Worm (Caenorhabditis elegans): ENCODE measurements around the gene vps-52.

The vps-52 gene

ce11 chrX:7577458-7578158 is 12.5 kb downstream of the vps-52 start (continued):
- TF ChIP-seq ztf-11 (tag; optimal IDR thresholded peaks at IDR 0.05) (no peak), lin-39 (tag; optimal IDR thresholded peaks at IDR 0.05) (no peak), ceh-90 (tag; optimal IDR thresholded peaks at IDR 0.05) (no peak), tbx-2 (tag; optimal IDR thresholded peaks at IDR 0.05) (no peak), nhr-84 (tag; optimal IDR thresholded peaks at IDR 0.05) (no peak), skn-1 (tag; optimal IDR thresholded peaks at IDR 0.05) (no peak), egl-13 (tag; optimal IDR thresholded peaks at IDR 0.05) (no peak), fkh-8 (tag; optimal IDR thresholded peaks at IDR 0.05) (no peak), ceh-82 (tag; optimal IDR thresholded peaks at IDR 0.05) (no peak), C04F5.9 (tag; optimal IDR thresholded peaks at IDR 0.05) (no peak)

- peak; percentile 8 for TF ChIP-seq egl-13 (tag; optimal IDR thresholded peaks at IDR 0.05)
- no peak for TF ChIP-seq lin-14 (GFP tag; optimal IDR thresholded peaks at IDR 0.05)
- no peak for TF ChIP-seq swsn-7 (tag; optimal IDR thresholded peaks at IDR 0.05)
- TF ChIP-seq aly-2 (tag; optimal IDR thresholded peaks at IDR 0.05), result no peak
- peak; percentile 24 for TF ChIP-seq nhr-71 (tag; optimal IDR thresholded peaks at IDR 0.05)
- no peak for TF ChIP-seq sup-37 (GFP tag; optimal IDR thresholded peaks at IDR 0.05)
- TF ChIP-seq lin-35 (GFP tag; optimal IDR thresholded peaks at IDR 0.05), result no peak
- no peak for TF ChIP-seq alr-1 (tag; optimal IDR thresholded peaks at IDR 0.05; ENCODE audit: borderline replicate concordance)
- TF ChIP-seq fos-1 (tag; optimal IDR thresholded peaks at IDR 0.05), result no peak
- TF ChIP-seq pqm-1 (tag; optimal IDR thresholded peaks at IDR 0.05), result peak; percentile 93
- peak; percentile 24 for TF ChIP-seq blmp-1 (tag; optimal IDR thresholded peaks at IDR 0.05)
- TF ChIP-seq sptf-1 (tag; optimal IDR thresholded peaks at IDR 0.05), result no peak
- peak; percentile 78 for TF ChIP-seq elt-2 (tag; optimal IDR thresholded peaks at IDR 0.05)
- no peak for TF ChIP-seq zag-1 (tag; optimal IDR thresholded peaks at IDR 0.05)
- TF ChIP-seq grh-1 (GFP tag; IDR thresholded peaks at IDR 0.05), result no peak
- no peak for TF ChIP-seq ceh-63 (GFP tag; optimal IDR thresholded peaks at IDR 0.05)
- TF ChIP-seq lir-3 (tag; optimal IDR thresholded peaks at IDR 0.05; ENCODE audit: poor library complexity), result no peak
- TF ChIP-seq nhr-76 (tag; optimal IDR thresholded peaks at IDR 0.05), result no peak
- no peak for TF ChIP-seq xbp-1 (tag; optimal IDR thresholded peaks at IDR 0.05)
- peak; percentile 19 for TF ChIP-seq nhr-20 (tag; optimal IDR thresholded peaks at IDR 0.05)
- no peak for TF ChIP-seq isw-1 (GFP tag; IDR thresholded peaks at IDR 0.05)
- TF ChIP-seq unc-130 (tag; optimal IDR thresholded peaks at IDR 0.05), result no peak
Observed at ce11 chrX:7578308-7578707, 13.2 kb downstream of the vps-52 start.

ce11 chrX:7582223-7582622 is 17.1 kb downstream of the vps-52 start:
- no peak for TF ChIP-seq ets-5 (GFP tag; IDR thresholded peaks at IDR 0.05)
- no peak for TF ChIP-seq nhr-71 (tag; optimal IDR thresholded peaks at IDR 0.05)
- TF ChIP-seq xbp-1 (tag; optimal IDR thresholded peaks at IDR 0.05), result no peak
- no peak for TF ChIP-seq nhr-20 (tag; optimal IDR thresholded peaks at IDR 0.05)
- no peak for TF ChIP-seq unc-98 (GFP tag; IDR thresholded peaks at IDR 0.05)
- no peak for TF ChIP-seq lin-15B (tag; optimal IDR thresholded peaks at IDR 0.05)
- TF ChIP-seq fkh-10 (GFP tag; optimal IDR thresholded peaks at IDR 0.05), result no peak
- no peak for TF ChIP-seq snu-23 (GFP tag; optimal IDR thresholded peaks at IDR 0.05)
- TF ChIP-seq unc-30 (tag; optimal IDR thresholded peaks at IDR 0.05), result no peak
- no peak for TF ChIP-seq nhr-47 (tag; optimal IDR thresholded peaks at IDR 0.05)
- TF ChIP-seq hlh-17 (GFP tag; optimal IDR thresholded peaks at IDR 0.05; ENCODE audit: borderline replicate concordance), result no peak
- no peak for TF ChIP-seq aha-1 (tag; optimal IDR thresholded peaks at IDR 0.05)
- TF ChIP-seq pax-3 (tag; optimal IDR thresholded peaks at IDR 0.05), result no peak
- no peak for TF ChIP-seq zip-4 (GFP tag; optimal IDR thresholded peaks at IDR 0.05)
